Fruit fly (Drosophila melanogaster): Measurements from ENCODE around the gene Ets98B.

Ets98B gene

DNA sequence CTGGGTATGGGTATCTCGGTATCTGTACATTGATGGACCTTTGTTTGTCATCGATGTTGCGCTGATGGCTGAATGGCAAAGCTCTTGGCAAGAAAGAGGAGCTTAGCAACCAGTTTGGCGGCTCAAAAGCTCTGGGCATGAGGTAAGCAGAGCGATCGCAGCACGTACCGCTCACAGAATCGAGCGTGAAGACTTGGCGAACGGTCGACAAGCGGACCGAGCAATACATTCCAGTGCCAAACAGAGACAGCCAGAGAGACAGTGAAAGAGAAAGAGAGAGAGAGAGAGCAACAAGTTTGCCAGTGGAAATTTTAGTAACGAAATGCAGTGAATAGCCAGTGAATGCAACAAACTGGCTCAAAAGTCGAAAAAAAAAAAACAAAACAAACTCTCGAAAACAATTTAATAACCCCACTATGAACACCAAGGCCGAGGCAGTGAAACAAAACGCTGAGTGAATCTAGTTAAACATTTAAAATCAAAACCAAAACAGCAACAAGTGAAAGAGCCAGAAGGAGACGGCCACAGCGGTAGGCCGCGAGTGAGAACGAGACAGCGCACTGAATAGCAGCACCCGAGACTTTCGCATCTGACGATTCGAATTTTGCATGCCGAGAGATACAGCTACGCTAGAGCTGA is at the start of gene Ets98B:
TSS of gene Ets98B (plus strand) at position 172 of the 639 bp plus-strand sequence.
- no peak for TF ChIP-seq CTCF (optimal IDR thresholded peaks at IDR 0.05)

DNA sequence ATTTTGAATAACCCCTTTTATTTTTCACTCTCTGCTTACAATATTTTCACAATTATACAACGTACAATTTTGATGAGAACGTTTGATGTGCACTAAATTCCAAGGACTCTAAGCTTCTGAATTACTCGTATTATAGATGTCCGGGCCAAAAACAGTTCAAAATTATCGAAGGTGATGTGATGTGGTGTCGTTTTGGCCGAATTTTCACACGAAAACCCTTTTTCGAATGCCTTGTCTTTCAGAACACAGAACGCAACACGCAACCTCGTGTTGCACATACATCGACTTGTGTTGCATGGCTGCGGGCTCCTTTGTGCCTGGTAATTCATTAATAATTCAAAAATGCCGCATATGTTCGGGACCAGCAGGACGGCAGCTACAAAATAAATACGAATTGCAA is 48.3 kb upstream of the Ets98B start, which contains the start of gene CG31055:
TSS of gene CG31055 (minus strand) at position 101 of the 400 bp plus-strand sequence.
- TF ChIP-seq CTCF (optimal IDR thresholded peaks at IDR 0.05) (no peak), CG8478 (optimal IDR thresholded peaks at IDR 0.05) (no peak)

DNA sequence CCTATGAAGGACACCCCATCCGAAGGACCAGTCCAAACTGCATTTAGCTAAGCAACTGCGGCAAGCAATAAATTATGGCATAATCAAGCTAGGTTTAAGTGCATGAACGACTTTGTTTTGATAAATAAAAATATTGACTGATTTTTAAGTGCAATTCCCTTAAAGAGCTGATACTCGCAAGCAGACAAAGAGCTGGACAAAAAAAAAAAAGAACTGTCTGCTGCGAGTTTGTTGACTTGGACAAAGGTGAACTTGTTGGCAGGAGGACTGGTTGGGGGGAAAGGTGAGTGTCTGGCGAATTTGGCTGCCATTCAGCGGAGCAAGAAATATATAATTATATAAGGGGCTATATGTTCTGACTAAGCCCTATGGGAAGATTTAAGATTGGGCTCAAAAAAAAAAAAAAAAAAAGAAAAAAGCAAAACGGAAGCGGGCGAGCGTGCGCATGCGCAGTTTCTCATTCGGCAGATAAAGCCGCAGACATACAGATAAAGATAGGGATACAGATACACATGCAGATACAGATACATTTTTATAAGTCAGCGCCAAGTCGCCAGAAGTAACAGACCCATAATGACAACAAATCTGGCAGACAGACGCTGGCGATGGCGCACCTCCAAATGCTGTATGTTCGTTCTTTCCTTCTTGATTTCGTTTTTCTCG is 43.6 kb upstream of the Ets98B start:
- no peak for TF ChIP-seq CTCF (optimal IDR thresholded peaks at IDR 0.05)
- no peak for TF ChIP-seq CG8478 (optimal IDR thresholded peaks at IDR 0.05)

DNA sequence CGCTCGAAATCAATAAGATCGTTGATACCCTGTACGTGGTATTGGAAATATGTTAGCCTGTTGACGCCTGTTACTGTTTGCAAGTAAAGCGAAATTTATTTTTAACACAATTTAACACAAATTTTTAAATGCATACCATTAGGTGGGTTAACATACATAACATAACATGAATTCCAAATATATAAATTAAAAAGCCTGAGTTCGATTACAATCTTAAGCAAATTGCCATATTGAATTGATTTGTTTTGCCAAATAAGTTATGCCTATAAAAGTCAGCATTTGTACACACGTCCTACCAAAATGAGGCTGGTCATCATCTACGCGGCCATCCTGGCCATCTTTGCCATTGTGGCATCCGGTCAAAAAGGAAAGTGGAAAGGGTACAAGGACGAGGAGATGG is 42.3 kb upstream of the Ets98B start, which contains the start of gene CG43319:
TSS of gene CG43319 (plus strand) at position 301 of the 400 bp plus-strand sequence.
- no peak for TF ChIP-seq CG8478 (optimal IDR thresholded peaks at IDR 0.05)
- no peak for TF ChIP-seq CTCF (optimal IDR thresholded peaks at IDR 0.05)

DNA sequence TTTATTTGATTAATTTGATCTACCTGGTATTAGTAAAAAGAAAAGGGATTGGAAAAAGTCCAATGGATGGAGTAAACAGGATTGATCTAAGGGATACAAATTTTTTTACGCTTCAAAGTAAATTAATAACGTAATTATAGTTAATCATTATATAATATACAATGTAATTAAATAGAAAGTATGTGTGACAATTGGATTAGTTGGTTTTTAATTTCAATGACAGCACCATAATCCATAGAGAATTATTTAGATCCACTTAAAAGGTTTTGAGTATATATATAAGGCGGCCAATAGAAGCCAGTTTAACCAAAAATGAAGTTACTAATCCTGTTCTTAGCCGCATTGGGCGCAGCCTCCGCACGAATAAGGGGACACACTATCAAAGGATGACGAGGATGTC is 41.8 kb upstream of the Ets98B start, which contains the start of gene Acp98AB:
TSS of gene Acp98AB (plus strand) at position 301 of the 400 bp plus-strand sequence.
- no peak for TF ChIP-seq CG8478 (optimal IDR thresholded peaks at IDR 0.05)
- no peak for TF ChIP-seq CTCF (optimal IDR thresholded peaks at IDR 0.05)

DNA sequence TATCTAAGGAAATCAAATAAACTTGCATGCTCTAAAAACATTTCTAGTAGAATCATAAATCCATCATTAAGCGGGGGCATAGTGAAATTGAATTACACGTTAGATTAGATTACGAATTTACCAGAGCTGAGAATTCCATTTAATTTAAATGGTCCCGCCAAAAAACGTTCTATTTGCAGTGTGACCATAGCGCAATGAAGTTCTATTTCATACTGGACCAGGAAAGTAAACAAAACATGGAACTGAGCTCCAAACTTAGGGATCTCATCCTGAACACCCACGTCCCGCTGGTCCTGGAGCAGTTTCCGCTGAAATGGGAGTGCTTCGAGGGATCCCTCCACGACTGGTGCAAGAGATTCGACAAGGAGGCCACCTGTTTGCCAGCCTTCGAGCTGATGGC is 41.3 kb upstream of the Ets98B start, which contains the start of gene HSPBAP1:
TSS of gene HSPBAP1 (plus strand) at position 217 of the 400 bp plus-strand sequence.
- no peak for TF ChIP-seq CG8478 (optimal IDR thresholded peaks at IDR 0.05)
- TF ChIP-seq CTCF (optimal IDR thresholded peaks at IDR 0.05), result no peak

DNA sequence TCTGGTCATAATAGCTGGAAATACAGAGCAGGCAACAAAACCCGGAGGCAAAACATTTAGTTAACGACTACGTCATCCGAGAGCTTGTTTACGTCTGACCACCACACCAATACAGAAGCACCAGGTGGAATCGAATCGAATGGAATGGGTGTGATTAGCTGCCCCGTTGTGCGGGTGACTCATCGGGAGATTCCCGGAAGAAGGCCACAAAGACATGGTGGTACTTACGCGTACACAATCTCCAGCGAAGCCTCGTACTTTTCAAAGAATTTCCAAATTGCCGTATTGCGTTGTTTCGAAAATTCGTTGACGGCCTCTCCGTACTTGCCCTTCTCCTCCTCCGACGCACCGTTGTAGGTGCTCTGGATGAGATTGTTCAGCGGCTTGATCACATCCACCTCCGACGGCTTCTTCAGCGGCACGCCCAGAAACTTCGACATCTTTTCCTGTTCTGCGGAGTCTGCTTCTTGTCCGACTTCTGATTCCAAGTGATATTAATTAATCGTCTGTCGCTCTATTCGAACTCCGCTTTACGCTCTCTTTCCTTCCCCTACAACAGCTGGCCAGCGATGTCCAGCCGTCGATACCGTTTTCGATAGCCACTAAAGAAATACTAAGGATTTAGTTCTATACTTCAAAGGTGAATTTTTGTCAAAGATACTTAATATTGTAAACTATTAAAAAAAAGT is 36.7 kb upstream of the Ets98B start, which contains the start of gene ALiX:
TSS of gene ALiX (minus strand) at position 571 of the 689 bp plus-strand sequence.
- TF ChIP-seq CG8478 (optimal IDR thresholded peaks at IDR 0.05) (no peak), CTCF (optimal IDR thresholded peaks at IDR 0.05) (no peak)

DNA sequence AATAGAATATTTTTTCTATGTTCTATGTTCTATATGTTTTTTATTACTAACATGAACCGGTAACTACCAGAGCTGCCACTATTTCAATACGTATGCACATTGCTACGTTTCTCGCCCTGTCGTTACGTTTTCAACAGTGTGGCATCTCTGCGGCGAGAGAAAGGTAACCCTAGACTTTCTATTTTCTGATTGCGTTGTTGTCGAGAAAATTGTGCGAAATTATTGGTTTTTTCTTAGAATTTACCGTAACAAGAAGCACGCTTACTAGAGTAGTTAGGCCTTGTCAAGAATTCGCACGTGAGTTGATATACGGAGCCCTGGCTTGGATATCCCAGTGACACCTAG is 36.1 kb upstream of the Ets98B start, which contains the start of gene btz:
TSS of gene btz (plus strand) at position 133 of the 345 bp plus-strand sequence.
- peak in 1 of 2 experiments; percentile 5 for TF ChIP-seq CTCF (optimal IDR thresholded peaks at IDR 0.05)
- TF ChIP-seq CG8478 (optimal IDR thresholded peaks at IDR 0.05), result no peak

DNA sequence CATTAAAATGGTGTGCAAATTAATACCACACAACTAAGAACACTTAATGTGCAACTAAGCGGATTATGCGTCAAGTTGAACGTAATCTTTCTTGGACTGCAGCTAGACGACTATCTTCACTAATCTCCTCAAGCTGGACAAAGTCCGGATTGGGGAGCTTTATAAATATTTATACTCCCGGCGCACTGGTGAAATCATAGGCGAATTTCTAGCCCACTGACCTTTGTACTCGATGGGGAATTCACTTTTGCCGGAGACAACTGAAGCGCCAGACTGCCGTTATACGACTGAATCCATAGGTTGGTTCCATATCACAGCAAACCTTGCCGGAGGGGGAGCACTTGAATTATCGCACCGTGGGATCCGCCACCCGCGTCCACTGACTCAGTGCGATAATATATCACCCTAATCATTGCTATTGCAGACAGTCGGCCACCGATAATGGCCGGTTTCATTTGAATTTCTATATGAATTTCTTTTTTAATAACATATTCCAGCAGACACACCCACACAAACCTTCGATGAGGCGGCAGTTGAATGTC is 30.2 kb upstream of the Ets98B start:
- no peak for TF ChIP-seq CG8478 (optimal IDR thresholded peaks at IDR 0.05)
- no peak for TF ChIP-seq CTCF (optimal IDR thresholded peaks at IDR 0.05)

DNA sequence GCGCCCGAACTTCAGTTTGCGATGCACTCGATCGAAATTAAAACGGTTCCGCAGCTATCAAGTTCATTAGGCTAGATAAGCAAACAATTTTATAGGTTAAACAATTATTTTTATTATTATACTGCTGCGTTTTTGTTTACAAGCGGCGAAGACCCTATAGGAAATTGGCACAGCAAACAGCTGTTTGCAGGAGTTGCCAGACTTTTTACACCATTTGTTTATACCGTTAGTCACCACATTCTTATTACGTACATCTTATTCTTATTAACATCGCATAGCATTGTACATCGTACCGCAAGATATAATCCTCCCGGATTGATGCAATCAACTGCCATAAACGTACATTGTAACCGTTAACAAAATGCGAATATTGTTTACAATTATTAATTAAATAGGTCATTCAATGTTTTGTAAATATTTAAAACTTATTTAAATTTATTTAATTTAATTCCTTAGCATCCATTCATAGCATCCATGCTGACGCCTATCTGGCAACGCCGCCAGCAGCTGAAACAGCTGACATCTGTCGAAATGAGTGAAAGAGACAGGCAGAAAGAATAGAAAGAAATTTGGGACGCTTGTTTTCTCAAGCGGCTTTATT is 29.7 kb upstream of the Ets98B start, which contains the start of the genes CROT and CG12877:
TSS of gene CROT (minus strand) at position 171 of the 601 bp plus-strand sequence.
TSS of gene CG12877 (plus strand) at position 520 of the 601 bp plus-strand sequence.
- TF ChIP-seq CTCF (optimal IDR thresholded peaks at IDR 0.05) (no peak), CG8478 (optimal IDR thresholded peaks at IDR 0.05) (no peak)

DNA sequence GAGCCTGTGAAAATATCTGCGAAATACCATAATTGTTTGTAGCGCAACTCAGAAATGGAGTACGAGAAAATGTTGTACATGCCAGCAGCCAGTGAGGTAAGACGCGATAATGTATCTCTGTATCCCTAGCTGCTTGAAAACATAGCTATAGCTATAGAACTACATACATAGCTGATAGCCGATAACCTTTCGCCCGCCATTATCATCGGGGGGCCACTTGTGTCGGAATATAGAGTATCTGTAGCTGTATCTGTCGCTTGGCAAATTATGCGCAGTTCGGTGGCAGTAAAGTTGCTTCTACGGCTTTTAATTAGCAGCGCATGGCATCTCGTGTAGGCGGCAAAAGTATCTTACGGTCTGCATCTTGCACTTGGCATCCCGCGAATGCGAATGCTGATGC is 700 bp downstream of the Ets98B start:
- TF ChIP-seq CG8478 (optimal IDR thresholded peaks at IDR 0.05), result no peak
- TF ChIP-seq CTCF (optimal IDR thresholded peaks at IDR 0.05), result no peak

DNA sequence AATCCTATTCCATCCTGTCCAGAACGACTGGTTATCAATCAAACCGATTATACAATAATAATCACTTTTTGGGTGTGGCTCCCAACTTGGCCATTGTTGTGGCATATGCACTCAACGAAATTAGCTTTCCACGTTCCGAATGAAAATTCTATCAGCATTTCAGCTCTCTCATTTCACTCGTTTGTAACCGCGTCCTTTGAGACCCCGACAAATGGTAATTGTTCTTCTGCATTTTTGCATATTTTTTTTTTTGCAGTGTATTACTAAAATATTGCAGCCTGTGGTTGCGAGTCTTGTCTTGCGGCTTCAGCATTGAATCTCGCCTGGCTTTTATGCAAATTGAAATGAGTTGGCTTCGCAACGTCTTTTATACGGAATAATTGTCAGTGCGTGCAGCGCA is 1.9 kb downstream of the Ets98B start:
- TF ChIP-seq CG8478 (optimal IDR thresholded peaks at IDR 0.05) (no peak), CTCF (optimal IDR thresholded peaks at IDR 0.05) (no peak)

DNA sequence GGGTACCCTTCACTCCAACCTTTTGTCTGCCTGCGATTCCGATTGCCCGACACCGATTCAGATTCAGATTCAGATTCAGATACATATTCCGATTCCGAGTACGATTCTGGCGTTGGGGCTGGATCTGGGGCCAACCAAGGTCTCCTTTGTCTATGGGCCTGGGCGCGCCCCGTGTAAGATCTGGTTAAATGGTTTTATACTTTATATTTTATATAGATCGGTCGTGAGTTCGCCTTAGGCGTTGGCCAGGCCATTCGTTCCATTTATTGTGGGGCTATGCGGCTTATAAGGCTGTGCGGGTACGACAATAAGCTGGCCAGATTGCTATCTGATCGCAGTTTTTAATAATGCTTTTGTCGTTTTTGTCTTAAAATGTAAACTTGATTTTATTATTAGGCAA is 3.7 kb downstream of the Ets98B start:
- no peak for TF ChIP-seq CG8478 (optimal IDR thresholded peaks at IDR 0.05)
- no peak for TF ChIP-seq CTCF (optimal IDR thresholded peaks at IDR 0.05)

DNA sequence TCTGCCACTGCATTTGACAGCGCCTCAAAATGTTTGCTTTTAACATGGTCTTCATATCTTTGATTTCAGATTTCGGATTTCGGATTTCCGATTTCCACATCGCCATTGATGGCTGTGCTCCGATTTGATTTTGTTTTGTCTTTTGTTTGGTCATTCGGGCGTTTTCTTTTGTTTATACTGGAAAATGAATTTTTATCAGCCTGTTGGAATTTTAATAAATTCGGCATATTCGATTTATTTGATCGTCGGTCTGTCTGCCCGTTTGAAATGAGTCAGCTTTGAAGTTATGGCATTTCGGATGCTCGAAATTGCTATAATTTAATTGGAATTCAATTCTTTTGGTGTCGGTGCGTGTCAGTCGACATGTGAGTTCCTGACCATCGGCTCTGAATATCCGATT is 4.4 kb downstream of the Ets98B start:
- TF ChIP-seq CTCF (optimal IDR thresholded peaks at IDR 0.05) (no peak), CG8478 (optimal IDR thresholded peaks at IDR 0.05) (no peak)

Measured in S2 (cell line).